Fruit fly (Drosophila melanogaster) whole organism, pupa: ENCODE results near the gene Npc2c.

Experiments used
- CG10348 ChIP-seq: fragments of 200-800 bp; sonication (Bioruptor generic); IDR thresholded peaks from 2 replicates; pipeline ENCODE4 v1.3.6; 2022; ENCODE audit warnings: missing biosample characterization, missing genetic modification characterization
- CG12605 ChIP-seq: fragments of 200-800 bp; sonication (Bioruptor generic); IDR thresholded peaks from 2 replicates; pipeline ENCODE4 v1.3.6; 2022; ENCODE audit warnings: missing biosample characterization, missing genetic modification characterization
- CG13204 ChIP-seq: fragments of 200-800 bp; sonication (Bioruptor generic); optimal IDR thresholded peaks from 2 replicates; lab custom pipeline; 2018; ENCODE audit warnings: missing biosample characterization, mild to moderate bottlenecking, missing genetic modification characterization, moderate library complexity
- CG14655 ChIP-seq: fragments of 200-800 bp; sonication (Bioruptor generic); optimal IDR thresholded peaks from 3 replicates; lab custom pipeline; 2017; ENCODE audit warnings: mild to moderate bottlenecking, missing biosample characterization, missing genetic modification reagents, missing genetic modification characterization
- CG15710 ChIP-seq: fragments of 200-800 bp; sonication (Bioruptor generic); optimal IDR thresholded peaks from 2 replicates; lab custom pipeline; 2018; ENCODE audit warnings: missing biosample characterization, mild to moderate bottlenecking, missing genetic modification characterization, moderate library complexity
- CG17806 ChIP-seq: fragments of 200-800 bp; sonication (Bioruptor generic); optimal IDR thresholded peaks from 2 replicates; lab custom pipeline; 2018; ENCODE audit warnings: missing biosample characterization, mild to moderate bottlenecking, missing genetic modification characterization, moderate library complexity
- CG32121 ChIP-seq: fragments of 200-800 bp; sonication (Bioruptor generic); IDR thresholded peaks from 2 replicates; pipeline ENCODE4 v1.3.6; 2022; ENCODE audit warnings: missing biosample characterization, missing genetic modification characterization
- CG34367 ChIP-seq: fragments of 200-800 bp; sonication (Bioruptor generic); optimal IDR thresholded peaks from 2 replicates; lab custom pipeline; 2018; ENCODE audit warnings: missing biosample characterization, mild to moderate bottlenecking, missing genetic modification characterization
- CG4496 ChIP-seq: fragments of 200-800 bp; sonication (Bioruptor generic); IDR thresholded peaks from 3 replicates; pipeline ENCODE4 v1.3.6; 2022; ENCODE audit warnings: missing biosample characterization, missing genetic modification characterization
- CG8159 ChIP-seq: fragments of 200-800 bp; sonication (Bioruptor generic); optimal IDR thresholded peaks from 3 replicates; lab custom pipeline; 2018; ENCODE audit warnings: missing biosample characterization, mild to moderate bottlenecking, missing genetic modification characterization, moderate library complexity
- CG8301 ChIP-seq: fragments of 200-800 bp; sonication (Bioruptor generic); optimal IDR thresholded peaks from 2 replicates; lab custom pipeline; 2018; ENCODE audit warnings: missing biosample characterization, mild to moderate bottlenecking, missing genetic modification characterization
- CG9948 ChIP-seq: fragments of 200-800 bp; sonication (Bioruptor generic); optimal IDR thresholded peaks from 2 replicates; lab custom pipeline; 2018; ENCODE audit warnings: missing biosample characterization, mild to moderate bottlenecking, missing genetic modification characterization, moderate library complexity
- D1 ChIP-seq: fragments of 200-800 bp; sonication (Bioruptor generic); optimal IDR thresholded peaks from 2 replicates; lab custom pipeline; 2018; ENCODE audit warnings: missing biosample characterization, mild to moderate bottlenecking, missing genetic modification characterization, moderate library complexity
- EcR ChIP-seq: fragments of 200-800 bp; sonication (Bioruptor generic); optimal IDR thresholded peaks from 3 replicates; lab custom pipeline; 2019; ENCODE audit warnings: missing biosample characterization, missing genetic modification characterization, mild to moderate bottlenecking, moderate library complexity, missing genetic modification reagents
- Ets98B ChIP-seq: fragments of 200-800 bp; sonication (Bioruptor generic); IDR thresholded peaks from 2 replicates; pipeline ENCODE4 v1.3.6; 2022; ENCODE audit warnings: missing biosample characterization, missing genetic modification characterization
- Pif1A ChIP-seq: fragments of 200-800 bp; sonication (Bioruptor generic); optimal IDR thresholded peaks from 3 replicates; lab custom pipeline; 2016; ENCODE audit warnings: missing biosample characterization, missing genetic modification characterization
- Pif1B ChIP-seq: fragments of 200-800 bp; sonication (Bioruptor generic); optimal IDR thresholded peaks from 3 replicates; lab custom pipeline; 2016; ENCODE audit warnings: missing biosample characterization, missing genetic modification characterization
- Snoo ChIP-seq: fragments of 200-800 bp; sonication (Bioruptor generic); optimal IDR thresholded peaks from 3 replicates; lab custom pipeline; 2017; ENCODE audit warnings: missing biosample characterization, mild to moderate bottlenecking, missing genetic modification characterization, inconsistent platforms
- fd96Ca ChIP-seq: fragments of 200-800 bp; sonication (Bioruptor generic); IDR thresholded peaks from 3 replicates; pipeline ENCODE4 v1.3.6; 2022; ENCODE audit warnings: missing biosample characterization, missing genetic modification characterization
- gl ChIP-seq: fragments of 200-800 bp; sonication (Bioruptor generic); optimal IDR thresholded peaks from 2 replicates; lab custom pipeline; 2018; ENCODE audit warnings: missing biosample characterization, mild to moderate bottlenecking, missing genetic modification characterization
- rn ChIP-seq: fragments of 200-800 bp; sonication (Bioruptor generic); IDR thresholded peaks from 2 replicates; pipeline ENCODE4 v1.3.6; 2022; ENCODE audit warnings: missing biosample characterization, missing genetic modification characterization

Npc2c gene

dm6 chr3R:10086683-10087082 lies 26.6 kb downstream of the Npc2c start:
- TF ChIP-seq CG9948 (tag; lab: Kevin White, UChicago): peak; percentile 2
- no peak for TF ChIP-seq CG15710 (tag; lab: Kevin White, UChicago)

DNA sequence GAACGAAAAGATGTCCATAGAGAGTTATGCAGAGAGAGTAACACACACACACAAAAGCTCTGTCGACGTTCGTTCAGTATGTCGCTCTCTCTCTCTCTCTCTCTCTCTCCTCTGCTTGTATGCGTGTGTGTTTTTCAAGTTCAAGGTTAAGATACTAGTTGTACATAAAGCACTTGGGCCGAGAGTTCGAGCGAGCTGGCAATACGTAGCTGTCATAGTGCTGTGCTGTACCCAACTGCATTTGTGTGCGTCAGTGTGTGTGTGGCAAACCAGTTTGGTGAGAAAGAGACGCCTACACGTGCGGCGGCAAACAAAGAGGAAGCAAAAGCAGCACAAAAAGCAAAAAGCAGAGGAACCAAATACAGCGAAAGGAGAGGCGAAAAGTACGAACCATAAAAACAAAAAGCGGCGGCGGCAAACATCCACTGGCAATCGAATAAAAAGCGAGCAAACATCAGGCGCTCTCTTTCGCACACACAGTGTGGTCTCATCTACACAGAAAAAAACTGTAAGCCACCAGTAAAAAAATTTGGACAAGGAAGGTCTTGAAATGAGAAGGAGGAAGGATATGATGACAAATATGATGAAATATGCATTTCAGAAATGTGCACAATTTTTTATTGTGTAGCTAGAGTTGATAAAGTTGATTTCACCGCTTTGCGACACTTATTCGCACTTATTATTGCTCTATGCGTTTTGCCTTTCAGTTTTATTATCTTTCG lies 27.3 kb downstream of the Npc2c start:
- peak; percentile 77 for TF ChIP-seq CG12605 (GFP tag; lab: Robert Waterston, UW)
- TF ChIP-seq CG8159: peak; percentile 89
- peak; percentile 89 for TF ChIP-seq CG15710 (tag; lab: Kevin White, UChicago)
- TF ChIP-seq CG10348 (GFP tag; lab: Robert Waterston, UW): peak; percentile 41; the same call in 1 of the 2 replicates
- peak; percentile 96 for TF ChIP-seq Pif1A
- peak; percentile 81 for TF ChIP-seq Ets98B (GFP tag; lab: Robert Waterston, UW)
- TF ChIP-seq EcR (GFP tag; lab: Kevin White, UChicago): peak; percentile 92
- peak; percentile 91 for TF ChIP-seq CG17806 (tag; lab: Kevin White, UChicago)
- peak; percentile 91 for TF ChIP-seq CG9948 (tag; lab: Kevin White, UChicago)
- peak; percentile 93 for TF ChIP-seq fd96Ca (GFP tag; lab: Robert Waterston, UW)
- TF ChIP-seq CG32121 (GFP tag; lab: Robert Waterston, UW): peak; percentile 85
- TF ChIP-seq CG14655 (GFP tag; lab: Kevin White, UChicago): peak; percentile 83
- TF ChIP-seq Pif1B (GFP tag; lab: Kevin White, UChicago): peak; percentile 90
- peak; percentile 88 for TF ChIP-seq D1 (tag; lab: Kevin White, UChicago)
- TF ChIP-seq Snoo (tag; lab: Kevin White, UChicago): peak; percentile 70
- peak; percentile 78 for TF ChIP-seq CG8301 (tag; lab: Kevin White, UChicago)
- TF ChIP-seq gl (tag; lab: Kevin White, UChicago): peak; percentile 80
- TF ChIP-seq CG34367 (tag; lab: Kevin White, UChicago): peak; percentile 89
- peak; percentile 90 for TF ChIP-seq rn (GFP tag; lab: Robert Waterston, UW)
- TF ChIP-seq CG4496 (GFP tag; lab: Robert Waterston, UW): peak; percentile 93
- peak; percentile 65 for TF ChIP-seq CG13204

- TF ChIP-seq rn (GFP tag; lab: Robert Waterston, UW) (no peak), Pif1B (GFP tag; lab: Kevin White, UChicago) (peak; percentile 23), CG4496 (GFP tag; lab: Robert Waterston, UW) (peak; percentile 54; the same call in 1 of the 3 replicates), CG9948 (tag; lab: Kevin White, UChicago) (no peak), Pif1A (no peak), CG17806 (tag; lab: Kevin White, UChicago) (no peak), fd96Ca (GFP tag; lab: Robert Waterston, UW) (no peak; the same call in 2 of the 3 replicates), Ets98B (GFP tag; lab: Robert Waterston, UW) (peak; percentile 35; the same call in 1 of the 2 replicates), D1 (tag; lab: Kevin White, UChicago) (no peak), Snoo (tag; lab: Kevin White, UChicago) (peak; percentile 17), EcR (GFP tag; lab: Kevin White, UChicago) (peak; percentile 84)
These were observed 29.2 kb downstream of the Npc2c start for dm6 chr3R:10089171-10089664.

- no peak for TF ChIP-seq rn (GFP tag; lab: Robert Waterston, UW)
- TF ChIP-seq CG4496 (GFP tag; lab: Robert Waterston, UW): peak; percentile 31; the same call in 1 of the 3 replicates
These were observed 30.9 kb downstream of the Npc2c start for dm6 chr3R:10090906-10091305.

DNA sequence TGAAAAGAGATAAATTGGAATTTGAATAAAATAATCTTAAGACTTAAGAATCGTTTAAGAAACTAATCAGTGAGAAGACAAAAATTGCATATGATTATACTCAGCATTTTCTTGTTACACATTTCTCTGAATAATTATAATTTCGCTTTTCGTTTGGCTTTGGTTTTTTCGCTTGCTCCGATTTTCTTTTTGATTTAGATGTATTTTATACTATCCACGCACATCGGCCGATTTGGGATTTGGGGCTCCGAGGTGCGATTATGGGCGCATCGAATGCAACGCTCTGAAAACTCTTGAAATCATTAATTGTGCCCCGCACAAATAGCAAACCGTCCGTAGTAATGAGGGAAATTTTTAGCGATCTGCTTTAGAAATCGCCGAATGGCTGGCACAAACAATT lies 31.5 kb downstream of the Npc2c start:
- TF ChIP-seq Ets98B (GFP tag; lab: Robert Waterston, UW): no peak

dm6 chr3R:10093252-10094030 lies 33.4 kb downstream of the Npc2c start:
- no peak for TF ChIP-seq Snoo (tag; lab: Kevin White, UChicago)
- TF ChIP-seq Ets98B (GFP tag; lab: Robert Waterston, UW): peak; percentile 58; the same call in 1 of the 2 replicates
- TF ChIP-seq CG17806 (tag; lab: Kevin White, UChicago): no peak
- TF ChIP-seq CG8301 (tag; lab: Kevin White, UChicago): no peak
- TF ChIP-seq fd96Ca (GFP tag; lab: Robert Waterston, UW): no peak
- no peak for TF ChIP-seq D1 (tag; lab: Kevin White, UChicago)
- TF ChIP-seq EcR (GFP tag; lab: Kevin White, UChicago): peak; percentile 11
- TF ChIP-seq CG14655 (GFP tag; lab: Kevin White, UChicago): no peak
- no peak for TF ChIP-seq CG13204
- no peak for TF ChIP-seq rn (GFP tag; lab: Robert Waterston, UW)
- TF ChIP-seq Pif1A: no peak
- no peak for TF ChIP-seq gl (tag; lab: Kevin White, UChicago)
- TF ChIP-seq CG10348 (GFP tag; lab: Robert Waterston, UW): no peak
- TF ChIP-seq CG12605 (GFP tag; lab: Robert Waterston, UW): peak; percentile 64; the same call in 1 of the 2 replicates
- TF ChIP-seq CG4496 (GFP tag; lab: Robert Waterston, UW): peak; percentile 76
- no peak for TF ChIP-seq CG15710 (tag; lab: Kevin White, UChicago)
- no peak for TF ChIP-seq CG32121 (GFP tag; lab: Robert Waterston, UW)
- no peak for TF ChIP-seq CG9948 (tag; lab: Kevin White, UChicago)
- TF ChIP-seq CG34367 (tag; lab: Kevin White, UChicago): no peak
- TF ChIP-seq Pif1B (GFP tag; lab: Kevin White, UChicago): no peak
- no peak for TF ChIP-seq CG8159
